Fruit fly (Drosophila melanogaster) whole organism, adult: ENCODE measurements around the gene CG42784.

Experiments used
- CG12768 ChIP-seq: fragments of 200-800 bp; sonication (Bioruptor generic); optimal IDR thresholded peaks from 2 replicates; lab custom pipeline; 2017; ENCODE audit warnings: missing biosample characterization, missing genetic modification characterization, mild to moderate bottlenecking, moderate library complexity, missing genetic modification reagents
- Hr96 ChIP-seq: fragments of 200-800 bp; sonication (Bioruptor generic); optimal IDR thresholded peaks from 2 replicates; lab custom pipeline; 2016; ENCODE audit warnings: missing biosample characterization, missing genetic modification characterization
- cic ChIP-seq: fragments of 200-800 bp; sonication (Bioruptor generic); optimal IDR thresholded peaks from 2 replicates; lab custom pipeline; 2017; ENCODE audit warnings: missing biosample characterization, mild to moderate bottlenecking, missing genetic modification characterization, moderate library complexity
- ovo ChIP-seq: fragments of 200-800 bp; sonication (Bioruptor generic); optimal IDR thresholded peaks from 2 replicates; lab custom pipeline; 2016; ENCODE audit warnings: missing biosample characterization, missing genetic modification characterization
- pad ChIP-seq: fragments of 200-800 bp; sonication (Bioruptor generic); optimal IDR thresholded peaks from 3 replicates; lab custom pipeline; 2017; ENCODE audit warnings: missing biosample characterization, missing genetic modification characterization, mild to moderate bottlenecking, moderate library complexity, missing genetic modification reagents
- toe ChIP-seq: fragments of 200-800 bp; sonication (Bioruptor generic); optimal IDR thresholded peaks from 2 replicates; lab custom pipeline; 2016; ENCODE audit warnings: missing biosample characterization, missing genetic modification characterization

dm6 chr2L:13515688-13516037 is 100.4 kb downstream of the CG42784 start:
- TF ChIP-seq CG12768 (GFP tag; lab: Kevin White, UChicago) (no peak), Hr96 (no peak), cic (GFP tag; lab: Kevin White, UChicago) (no peak), ovo (no peak), toe (GFP tag; lab: Kevin White, UChicago) (no peak), pad (no peak)
